Worm (Caenorhabditis elegans) whole organism, L4 larva: ENCODE results near the gene F38A5.22.

Source experiments
- nhr-76 ChIP-seq: fragments of 150-350 bp; optimal IDR thresholded peaks from 2 replicates; lab custom pipeline; 2014; ENCODE audit warnings: missing biosample characterization, missing genetic modification characterization
- rbr-2 ChIP-seq: sonication (generic microtip); optimal IDR thresholded peaks from 2 replicates; lab custom pipeline; 2016; ENCODE audit warnings: missing genotype, missing genetic modification characterization, missing compliant biosample characterization
- snpc-4 ChIP-seq: fragments of 150-350 bp; optimal IDR thresholded peaks from 2 replicates; lab custom pipeline; 2014; ENCODE audit warnings: missing biosample characterization, missing genetic modification characterization

DNA sequence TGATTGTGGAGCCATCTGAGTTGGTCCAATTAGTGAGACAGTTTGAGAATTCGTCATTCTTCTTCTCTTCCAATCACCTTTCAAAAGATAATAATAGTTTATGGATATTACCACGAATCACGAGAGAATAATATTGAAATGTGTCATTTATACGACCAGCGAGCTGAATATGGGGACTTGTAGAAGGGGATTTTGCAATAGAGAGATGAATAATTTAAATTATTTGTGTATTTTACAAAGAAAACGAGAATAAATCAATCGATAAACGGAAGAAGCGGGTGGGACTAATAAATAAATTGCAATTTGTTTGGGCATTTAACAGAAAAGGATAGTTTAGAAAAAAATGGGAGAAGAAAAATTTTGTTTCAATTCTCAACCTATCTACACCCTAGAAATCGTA lies 13.1 kb downstream of the F38A5.22 start, which contains the start of gene odr-8:
- TF ChIP-seq snpc-4 (tag; lab: Kevin White, UChicago), result no peak
- no peak for TF ChIP-seq nhr-76 (tag; lab: Kevin White, UChicago)
- no peak for TF ChIP-seq rbr-2 (tag; lab: Kevin White, UChicago)
